Worm (Caenorhabditis elegans): ENCODE data around the gene nep-25.

- no peak for TF ChIP-seq tlp-1 (tag; optimal IDR thresholded peaks at IDR 0.05)
- no peak for TF ChIP-seq nhr-237 (tag; optimal IDR thresholded peaks at IDR 0.05)
- TF ChIP-seq ztf-4 (tag; optimal IDR thresholded peaks at IDR 0.05): no peak
These were observed 44.6 kb upstream of the nep-25 start, which contains the start of the genes msp-63 and msp-142 for ce11 chrII:5797348-5797977.

All from whole organism, L1 larva.